Worm (Caenorhabditis elegans) whole organism, mixed stage, embryonic: ENCODE measurements around the gene F57C7.4.

Experiments
- bed-3 ChIP-seq: fragments of 200-800 bp; sonication (Bioruptor generic); optimal IDR thresholded peaks from 3 replicates; lab custom pipeline; 2018; ENCODE audit warnings: mild to moderate bottlenecking, missing genetic modification characterization, moderate library complexity, missing compliant biosample characterization
- ceh-43 ChIP-seq: fragments of 200-800 bp; sonication (Bioruptor generic); optimal IDR thresholded peaks from 2 replicates; lab custom pipeline; 2018; ENCODE audit warnings: mild to moderate bottlenecking, missing genetic modification characterization, moderate library complexity, missing compliant biosample characterization
- ceh-83 ChIP-seq: fragments of 200-800 bp; sonication (Bioruptor generic); optimal IDR thresholded peaks from 2 replicates; lab custom pipeline; 2018; ENCODE audit warnings: mild to moderate bottlenecking, missing genetic modification characterization, missing compliant biosample characterization
- drap-1 ChIP-seq: fragments of 200-800 bp; sonication (Bioruptor generic); optimal IDR thresholded peaks from 3 replicates; lab custom pipeline; 2018; ENCODE audit warnings: mild to moderate bottlenecking, missing genetic modification characterization, missing compliant biosample characterization
- elt-1 ChIP-seq: sonication (generic microtip); optimal IDR thresholded peaks from 2 replicates; lab custom pipeline; 2017; ENCODE audit warnings: missing genetic modification characterization, mild to moderate bottlenecking, missing compliant biosample characterization, antibody characterized with exemption, moderate library complexity, borderline replicate concordance; ENCODE audit not compliant: insufficient read depth
- hlh-1 ChIP-seq: fragments of 150-350 bp; optimal IDR thresholded peaks from 2 replicates; lab custom pipeline; 2014; ENCODE audit warnings: missing biosample characterization, missing genetic modification reagents, missing genetic modification characterization
- lin-32 ChIP-seq: fragments of 200-800 bp; sonication (Bioruptor generic); optimal IDR thresholded peaks from 2 replicates; lab custom pipeline; 2018; ENCODE audit warnings: mild to moderate bottlenecking, missing genetic modification characterization, missing compliant biosample characterization
- lsy-2 ChIP-seq: fragments of 150-350 bp; optimal IDR thresholded peaks from 2 replicates; lab custom pipeline; 2014; ENCODE audit warnings: missing biosample characterization, missing genetic modification characterization
- mab-5 ChIP-seq: fragments of 150-350 bp; optimal IDR thresholded peaks from 2 replicates; lab custom pipeline; 2014; ENCODE audit warnings: missing biosample characterization, missing genetic modification characterization
- mls-2 ChIP-seq: sonication (generic microtip); optimal IDR thresholded peaks from 2 replicates; lab custom pipeline; 2016; ENCODE audit warnings: mild to moderate bottlenecking, missing genetic modification characterization, moderate library complexity, missing compliant biosample characterization
- nhr-12 ChIP-seq: fragments of 150-350 bp; optimal IDR thresholded peaks from 2 replicates; lab custom pipeline; 2014; ENCODE audit warnings: missing biosample characterization, missing genetic modification characterization
- nhr-237 ChIP-seq: fragments of 150-350 bp; optimal IDR thresholded peaks from 2 replicates; lab custom pipeline; 2014; ENCODE audit warnings: missing biosample characterization, missing genetic modification characterization
- sem-2 ChIP-seq: fragments of 200-800 bp; sonication (Bioruptor generic); optimal IDR thresholded peaks from 2 replicates; lab custom pipeline; 2018; ENCODE audit warnings: mild to moderate bottlenecking, missing genetic modification characterization, missing compliant biosample characterization
- unc-120 ChIP-seq: sonication (generic microtip); optimal IDR thresholded peaks from 2 replicates; lab custom pipeline; 2017; ENCODE audit warnings: missing genetic modification characterization, missing compliant biosample characterization; ENCODE audit not compliant: poor library complexity, severe bottlenecking
- unc-39 ChIP-seq: fragments of 150-350 bp; optimal IDR thresholded peaks from 2 replicates; lab custom pipeline; 2014; ENCODE audit warnings: missing biosample characterization, missing genetic modification characterization
- unc-62 ChIP-seq: fragments of 150-350 bp; optimal IDR thresholded peaks from 2 replicates; lab custom pipeline; 2014; ENCODE audit warnings: missing biosample characterization, missing genetic modification reagents, missing genetic modification characterization
- zip-8 ChIP-seq: fragments of 150-350 bp; optimal IDR thresholded peaks from 2 replicates; lab custom pipeline; 2014; ENCODE audit warnings: missing biosample characterization, missing genetic modification characterization
- ztf-11 ChIP-seq: fragments of 150-350 bp; optimal IDR thresholded peaks from 2 replicates; lab custom pipeline; 2014; ENCODE audit warnings: missing biosample characterization, missing genetic modification characterization

F57C7.4 gene

DNA sequence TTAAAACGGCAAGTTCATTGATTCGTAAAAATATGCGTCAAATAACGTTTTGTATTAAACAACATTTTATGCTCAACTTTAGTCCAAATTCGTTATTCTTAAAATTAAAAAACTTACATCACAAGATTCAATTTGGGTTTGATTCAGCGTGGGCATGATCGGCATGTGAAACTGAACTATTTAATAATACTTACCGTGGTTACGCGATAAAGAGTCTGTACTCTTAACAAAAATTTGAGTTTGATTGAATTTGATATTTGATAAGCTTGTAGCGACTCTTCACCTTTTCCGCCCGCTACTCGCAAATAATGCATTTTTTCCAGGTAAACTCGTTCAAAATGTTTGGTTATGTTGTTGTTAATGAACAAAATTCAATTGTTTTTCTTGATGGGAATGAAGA lies 55.9 kb downstream of the F57C7.4 start, which contains the start of gene glo-3:
Gene glo-3 (plus strand): TSS at position 253 of the 400 bp plus-strand sequence.
- TF ChIP-seq hlh-1 (tag; lab: Kevin White, UChicago) (no peak), nhr-12 (tag; lab: Kevin White, UChicago) (no peak), mab-5 (no peak), sem-2 (no peak), lin-32 (no peak), unc-62 (no peak), lsy-2 (tag; lab: Kevin White, UChicago) (no peak), ceh-83 (no peak), ceh-43 (GFP tag; lab: Kevin White, UChicago) (no peak), elt-1 (tag; lab: Kevin White, UChicago) (no peak), nhr-237 (tag; lab: Kevin White, UChicago) (no peak), zip-8 (no peak), bed-3 (GFP tag; lab: Kevin White, UChicago) (no peak), unc-39 (tag; lab: Kevin White, UChicago) (no peak), ztf-11 (tag; lab: Kevin White, UChicago) (no peak), unc-120 (tag; lab: Kevin White, UChicago) (no peak), mls-2 (no peak), drap-1 (GFP tag; lab: Kevin White, UChicago) (no peak)

DNA sequence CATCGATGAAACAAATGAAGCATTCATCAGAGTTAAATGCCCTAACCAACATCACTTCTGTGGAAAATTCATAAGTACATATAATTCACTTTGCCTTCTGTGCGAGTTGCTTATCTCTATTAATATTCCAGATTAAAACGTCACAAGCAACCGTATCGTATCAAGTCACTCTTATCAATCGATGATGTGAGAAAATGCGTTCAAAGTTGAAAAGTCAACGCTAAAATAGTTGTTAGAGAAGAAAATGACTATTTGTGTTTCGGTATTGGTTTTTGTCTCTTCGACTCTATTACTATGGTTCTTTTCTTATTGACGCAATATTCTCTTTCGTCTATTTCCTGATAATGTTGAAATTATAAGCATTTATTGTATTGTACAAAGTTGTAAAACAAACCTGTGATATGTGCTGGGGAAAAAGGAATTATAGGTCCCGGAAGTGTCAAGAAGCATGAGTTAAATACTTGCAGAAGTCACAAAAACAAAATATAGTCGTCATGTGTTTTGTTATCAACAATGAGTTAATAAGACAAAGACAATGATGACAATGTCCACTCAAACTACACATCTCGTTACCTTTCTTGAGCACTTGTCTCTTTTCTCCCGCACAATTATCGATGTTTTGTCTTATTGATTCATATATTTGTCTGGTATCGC lies 57.1 kb downstream of the F57C7.4 start:
- TF ChIP-seq elt-1 (tag; lab: Kevin White, UChicago), result no peak
